Fruit fly (Drosophila melanogaster) whole organism, embryonic: ENCODE measurements around the gene Drsl1.

ENCODE experiments used
- CG10543 ChIP-seq: fragments of 200-800 bp; sonication (Bioruptor generic); optimal IDR thresholded peaks from 3 replicates; lab custom pipeline; 2017; ENCODE audit warnings: missing biosample characterization, mild to moderate bottlenecking, missing genetic modification characterization, moderate library complexity
- CG11247 ChIP-seq: fragments of 200-800 bp; sonication (Bioruptor generic); IDR thresholded peaks from 2 replicates; pipeline ENCODE4 v1.3.6; 2022; ENCODE audit warnings: missing biosample characterization, missing genetic modification characterization
- CG12659 ChIP-seq: fragments of 200-800 bp; sonication (Bioruptor generic); optimal IDR thresholded peaks from 3 replicates; lab custom pipeline; 2017; ENCODE audit warnings: mild to moderate bottlenecking, missing biosample characterization, missing genetic modification reagents, missing genetic modification characterization
- CG12769 ChIP-seq: fragments of 200-800 bp; sonication (Bioruptor generic); optimal IDR thresholded peaks from 2 replicates; lab custom pipeline; 2019; ENCODE audit warnings: missing biosample characterization, mild to moderate bottlenecking, missing genetic modification characterization, moderate library complexity
- CG13296 ChIP-seq: fragments of 200-800 bp; sonication (Bioruptor generic); optimal IDR thresholded peaks from 3 replicates; lab custom pipeline; 2018; ENCODE audit warnings: missing biosample characterization, mild to moderate bottlenecking, missing genetic modification characterization
- CG14441 ChIP-seq: fragments of 200-800 bp; sonication (Bioruptor generic); IDR thresholded peaks from 2 replicates; pipeline ENCODE4 v1.3.6; 2022; ENCODE audit warnings: missing biosample characterization, missing genetic modification characterization
- CG15479 ChIP-seq: fragments of 200-800 bp; sonication (Bioruptor generic); optimal IDR thresholded peaks from 3 replicates; lab custom pipeline; 2019; ENCODE audit warnings: missing biosample characterization, mild to moderate bottlenecking, missing genetic modification characterization, moderate library complexity
- CG18262 ChIP-seq: fragments of 200-800 bp; optimal IDR thresholded peaks from 3 replicates; lab custom pipeline; 2019; ENCODE audit warnings: missing biosample characterization, mild to moderate bottlenecking, missing genetic modification characterization, moderate library complexity
- CG18599 ChIP-seq: fragments of 200-800 bp; sonication (Bioruptor generic); optimal IDR thresholded peaks from 3 replicates; lab custom pipeline; 2017; ENCODE audit warnings: missing biosample characterization, missing genetic modification characterization, mild to moderate bottlenecking, moderate library complexity, missing genetic modification reagents
- CG34376 ChIP-seq: fragments of 200-800 bp; sonication (Bioruptor generic); optimal IDR thresholded peaks from 2 replicates; lab custom pipeline; 2018; ENCODE audit warnings: missing biosample characterization, mild to moderate bottlenecking, missing genetic modification characterization
- CG4424 ChIP-seq: fragments of 200-800 bp; sonication (Bioruptor generic); optimal IDR thresholded peaks from 3 replicates; lab custom pipeline; 2016; ENCODE audit warnings: missing biosample characterization, missing genetic modification characterization
- CG6765 ChIP-seq: fragments of 200-800 bp; sonication (Bioruptor generic); optimal IDR thresholded peaks from 3 replicates; lab custom pipeline; 2017; ENCODE audit warnings: missing biosample characterization, mild to moderate bottlenecking, missing genetic modification characterization
- CG7928 ChIP-seq: fragments of 200-800 bp; sonication (Bioruptor generic); optimal IDR thresholded peaks from 2 replicates; lab custom pipeline; 2017; ENCODE audit warnings: missing biosample characterization, mild to moderate bottlenecking, missing genetic modification characterization
- E2f2 ChIP-seq: fragments of 200-800 bp; sonication (Bioruptor generic); IDR thresholded peaks from 2 replicates; pipeline ENCODE4 v1.3.6; 2022; ENCODE audit warnings: missing biosample characterization, missing genetic modification characterization
- HHEX ChIP-seq: fragments of 200-800 bp; sonication (Bioruptor generic); optimal IDR thresholded peaks from 3 replicates; lab custom pipeline; 2017; ENCODE audit warnings: missing biosample characterization, mild to moderate bottlenecking, missing genetic modification characterization, missing genetic modification reagents
- MTF-1 ChIP-seq: fragments of 200-800 bp; sonication (Bioruptor generic); optimal IDR thresholded peaks from 2 replicates; lab custom pipeline; 2018; ENCODE audit warnings: missing biosample characterization, mild to moderate bottlenecking, missing genetic modification characterization, borderline replicate concordance
- Med ChIP-seq: fragments of 200-800 bp; sonication (Bioruptor generic); peaks from one replicate; lab custom pipeline; 2016; ENCODE audit warnings: missing biosample characterization, missing genetic modification characterization, mild to moderate bottlenecking, inconsistent platforms, moderate library complexity
- Nf-YC ChIP-seq: fragments of 200-800 bp; optimal IDR thresholded peaks from 3 replicates; lab custom pipeline; 2019; ENCODE audit warnings: missing biosample characterization, mild to moderate bottlenecking, missing genetic modification characterization, moderate library complexity
- Pdp1 ChIP-seq, 2 experiments: fragments of 200-800 bp; sonication (Bioruptor generic); optimal IDR thresholded peaks; 3 replicates each; lab custom pipeline; 2016; ENCODE audit warnings: missing biosample characterization in 2 of 2, missing genetic modification characterization in 2 of 2, mild to moderate bottlenecking in 1 of 2, moderate library complexity in 1 of 2
- Ptx1 ChIP-seq: fragments of 200-800 bp; sonication (Bioruptor generic); IDR thresholded peaks from 2 replicates; pipeline ENCODE4 v1.3.6; 2022; ENCODE audit warnings: missing biosample characterization, missing genetic modification characterization
- Rfx ChIP-seq: fragments of 200-800 bp; sonication (Bioruptor generic); IDR thresholded peaks from 2 replicates; pipeline ENCODE4 v1.3.6; 2022; ENCODE audit warnings: missing biosample characterization, missing genetic modification characterization
- Tbp ChIP-seq: fragments of >200 bp; optimal IDR thresholded peaks from 2 replicates; lab custom pipeline; 2018; ENCODE audit warnings: missing biosample characterization, missing genetic modification characterization
- ac ChIP-seq: fragments of 200-800 bp; sonication (Bioruptor generic); optimal IDR thresholded peaks from 3 replicates; lab custom pipeline; 2017; ENCODE audit warnings: missing biosample characterization, mild to moderate bottlenecking, missing genetic modification characterization
- ap ChIP-seq: fragments of 200-800 bp; sonication (Bioruptor generic); IDR thresholded peaks from 2 replicates; pipeline ENCODE4 v1.3.6; 2022; ENCODE audit warnings: missing biosample characterization, missing genetic modification characterization
- bbx ChIP-seq: fragments of 200-800 bp; sonication (Bioruptor generic); IDR thresholded peaks from 2 replicates; pipeline ENCODE4 v1.3.6; 2022; ENCODE audit warnings: missing biosample characterization, missing genetic modification characterization; ENCODE audit not compliant: partially characterized antibody
- br ChIP-seq: fragments of >200 bp; optimal IDR thresholded peaks from 2 replicates; lab custom pipeline; 2017
- caup ChIP-seq: fragments of 200-800 bp; sonication (Bioruptor generic); optimal IDR thresholded peaks from 3 replicates; lab custom pipeline; 2017; ENCODE audit warnings: missing biosample characterization, mild to moderate bottlenecking, missing genetic modification characterization, moderate library complexity; ENCODE audit not compliant: severe bottlenecking
- chinmo ChIP-seq: fragments of 200-800 bp; sonication (Bioruptor generic); IDR thresholded peaks from 4 replicates; pipeline ENCODE4 v1.3.6; 2022; ENCODE audit warnings: missing biosample characterization, missing genetic modification characterization; ENCODE audit not compliant: partially characterized antibody
- crp ChIP-seq, 2 experiments: fragments of 200-800 bp; sonication (Bioruptor generic); optimal IDR thresholded peaks; 2 replicates in 1 of 2; 3 replicates in 1 of 2; lab custom pipeline; 2017; ENCODE audit warnings: missing biosample characterization in 2 of 2, missing genetic modification characterization in 2 of 2, mild to moderate bottlenecking in 1 of 2, moderate library complexity in 1 of 2
- cwo ChIP-seq: fragments of 200-800 bp; sonication (Bioruptor generic); optimal IDR thresholded peaks from 3 replicates; lab custom pipeline; 2017; ENCODE audit warnings: missing biosample characterization, missing genetic modification characterization, mild to moderate bottlenecking, moderate library complexity, missing genetic modification reagents
- dm ChIP-seq: fragments of 200-800 bp; sonication (Bioruptor generic); optimal IDR thresholded peaks from 3 replicates; lab custom pipeline; 2016; ENCODE audit warnings: missing biosample characterization, missing genetic modification characterization
- en ChIP-seq: fragments of 200-800 bp; sonication (Bioruptor generic); optimal IDR thresholded peaks from 2 replicates; lab custom pipeline; 2016; ENCODE audit warnings: missing biosample characterization, missing genetic modification characterization
- exex ChIP-seq: fragments of 200-800 bp; sonication (Bioruptor generic); optimal IDR thresholded peaks from 4 replicates; lab custom pipeline; 2018; ENCODE audit warnings: missing biosample characterization, mild to moderate bottlenecking, missing genetic modification characterization, moderate library complexity
- fd102C ChIP-seq: fragments of 200-800 bp; sonication (Bioruptor generic); optimal IDR thresholded peaks from 2 replicates; lab custom pipeline; 2018; ENCODE audit warnings: missing biosample characterization, mild to moderate bottlenecking, missing genetic modification characterization, moderate library complexity
- grn ChIP-seq: fragments of 200-800 bp; sonication (Bioruptor generic); optimal IDR thresholded peaks from 3 replicates; lab custom pipeline; 2017; ENCODE audit warnings: missing biosample characterization, missing genetic modification characterization
- lab ChIP-seq: fragments of 200-800 bp; sonication (Bioruptor generic); optimal IDR thresholded peaks from 3 replicates; lab custom pipeline; 2017; ENCODE audit warnings: missing biosample characterization, missing genetic modification characterization, mild to moderate bottlenecking, moderate library complexity, missing genetic modification reagents
- mirr ChIP-seq: fragments of 200-800 bp; sonication (Bioruptor generic); optimal IDR thresholded peaks from 3 replicates; lab custom pipeline; 2018; ENCODE audit warnings: missing biosample characterization, mild to moderate bottlenecking, missing genetic modification characterization
- pum ChIP-seq: fragments of 200-800 bp; sonication (Bioruptor generic); optimal IDR thresholded peaks from 2 replicates; lab custom pipeline; 2016; ENCODE audit warnings: missing biosample characterization, missing genetic modification characterization
- sens ChIP-seq: fragments of 200-800 bp; sonication (Bioruptor generic); peaks from one replicate; lab custom pipeline; 2016; ENCODE audit warnings: missing biosample characterization, missing genetic modification characterization
- seq ChIP-seq: fragments of 200-800 bp; sonication (Bioruptor generic); IDR thresholded peaks from 2 replicates; pipeline ENCODE4 v1.3.6; 2022; ENCODE audit warnings: missing biosample characterization, missing genetic modification characterization
- sr ChIP-seq: fragments of 200-800 bp; sonication (Bioruptor generic); IDR thresholded peaks from 3 replicates; pipeline ENCODE4 v1.3.6; 2022; ENCODE audit warnings: missing biosample characterization, missing genetic modification characterization
- sug ChIP-seq: fragments of 200-800 bp; optimal IDR thresholded peaks from 2 replicates; lab custom pipeline; 2019; ENCODE audit warnings: missing biosample characterization, mild to moderate bottlenecking, missing genetic modification characterization, moderate library complexity
- vnd ChIP-seq: fragments of 200-800 bp; sonication (Bioruptor generic); IDR thresholded peaks from 3 replicates; pipeline ENCODE4 v1.3.6; 2022; ENCODE audit warnings: missing biosample characterization, missing genetic modification characterization; ENCODE audit not compliant: partially characterized antibody
- vvl ChIP-seq: fragments of 200-800 bp; sonication (Bioruptor generic); IDR thresholded peaks from 2 replicates; pipeline ENCODE4 v1.3.6; 2022; ENCODE audit warnings: missing biosample characterization, missing genetic modification characterization
- zen ChIP-seq: fragments of 200-800 bp; sonication (Bioruptor generic); optimal IDR thresholded peaks from 3 replicates; lab custom pipeline; 2018; ENCODE audit warnings: missing biosample characterization, mild to moderate bottlenecking, missing genetic modification characterization, moderate library complexity
- zen2 ChIP-seq: fragments of 200-800 bp; sonication (Bioruptor generic); IDR thresholded peaks from 3 replicates; pipeline ENCODE4 v1.3.6; 2022; ENCODE audit warnings: missing biosample characterization, missing genetic modification characterization; ENCODE audit not compliant: partially characterized antibody
- zf30C ChIP-seq: fragments of 200-800 bp; sonication (Bioruptor generic); optimal IDR thresholded peaks from 3 replicates; lab custom pipeline; 2018; ENCODE audit warnings: missing biosample characterization, mild to moderate bottlenecking, missing genetic modification characterization

The Drsl1 gene

dm6 chr3L:3308676-3309613 lies 26.6 kb downstream of the Drsl1 start:
- TF ChIP-seq sug: peak; percentile 76
- peak; percentile 99 for TF ChIP-seq MTF-1
- peak; percentile 34 for TF ChIP-seq lab (GFP tag; lab: Kevin White, UChicago)
- peak; percentile 75 for TF ChIP-seq Med (GFP tag; lab: Kevin White, UChicago)
- 0 out of 2 replicates have a peak, but pooled peaks have one; percentile 8 for TF ChIP-seq seq (GFP tag; lab: Robert Waterston, UW)
- no peak for TF ChIP-seq CG12659 (GFP tag; lab: Kevin White, UChicago)
- peak; percentile 84 for TF ChIP-seq grn (GFP tag; lab: Kevin White, UChicago)
- no peak for TF ChIP-seq zf30C (GFP tag; lab: Kevin White, UChicago)
- peak; percentile 20 for TF ChIP-seq sens (GFP tag; lab: Kevin White, UChicago)
- TF ChIP-seq vnd: 0 out of 3 replicates have a peak, but pooled peaks have one; percentile 23
- TF ChIP-seq chinmo (GFP tag; lab: Robert Waterston, UW): peak; percentile 86; the same call in 1 of the 4 replicates
- peak; percentile 36 for TF ChIP-seq CG6765
- peak; percentile 30 for TF ChIP-seq CG18599 (GFP tag; lab: Kevin White, UChicago)
- TF ChIP-seq cwo (GFP tag; lab: Kevin White, UChicago): peak; percentile 92
- TF ChIP-seq mirr: peak; percentile 26
- peak; percentile 41 for TF ChIP-seq caup (GFP tag; lab: Kevin White, UChicago)
- peak; percentile 91 for TF ChIP-seq CG15479 (GFP tag; lab: Kevin White, UChicago)
- TF ChIP-seq Pdp1 (GFP tag; optimal IDR thresholded peaks at IDR 0.05; lab: Kevin White, UChicago): peak in 1 of 2 experiments; percentile 95
- no peak for TF ChIP-seq CG14441 (GFP tag; lab: Robert Waterston, UW)
- TF ChIP-seq Nf-YC: peak; percentile 95
- 0 out of 2 replicates have a peak, but pooled peaks have one; percentile 3 for TF ChIP-seq Rfx (GFP tag; lab: Robert Waterston, UW)
- TF ChIP-seq CG11247: no peak
- peak; percentile 56 for TF ChIP-seq CG34376 (GFP tag; lab: Kevin White, UChicago)
- TF ChIP-seq CG13296 (GFP tag; lab: Kevin White, UChicago): peak; percentile 24
- peak; percentile 61 for TF ChIP-seq CG12769 (tag; lab: Kevin White, UChicago)
- TF ChIP-seq Tbp (GFP tag; lab: Kevin White, UChicago): no peak
- peak; percentile 21 for TF ChIP-seq dm (GFP tag; lab: Kevin White, UChicago)
- TF ChIP-seq CG10543 (GFP tag; lab: Kevin White, UChicago): peak; percentile 63
- peak; percentile 69 for TF ChIP-seq exex
- no peak for TF ChIP-seq en (GFP tag; lab: Kevin White, UChicago)
- TF ChIP-seq, all 482 proteins: peak for 24

DNA sequence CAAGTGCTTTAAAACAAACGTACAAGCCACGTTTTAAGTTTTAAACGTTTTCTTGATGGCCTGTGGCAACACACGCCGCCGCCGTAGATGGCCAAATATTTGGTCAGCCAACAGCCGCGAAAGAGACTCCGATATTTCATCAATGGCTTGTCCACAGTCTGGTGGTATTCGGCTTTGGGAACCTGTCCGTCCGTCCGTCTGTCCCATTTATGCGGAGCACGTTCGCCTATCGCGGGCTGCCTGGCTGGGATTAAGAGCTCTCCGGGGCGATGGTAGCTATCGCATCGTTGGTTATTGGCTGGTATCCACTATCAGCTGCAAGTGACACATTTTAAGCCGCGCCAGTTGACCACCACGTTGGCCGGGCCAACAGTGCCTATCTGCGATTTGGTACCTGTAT lies 28.0 kb downstream of the Drsl1 start:
- TF ChIP-seq zen2: no peak
- peak; percentile 5 for TF ChIP-seq zen
- no peak for TF ChIP-seq Rfx (GFP tag; lab: Robert Waterston, UW)
- no peak for TF ChIP-seq CG18599 (GFP tag; lab: Kevin White, UChicago)
- TF ChIP-seq CG18262: no peak
- no peak for TF ChIP-seq sr (GFP tag; lab: Robert Waterston, UW)
- no peak for TF ChIP-seq CG7928 (GFP tag; lab: Kevin White, UChicago)
- TF ChIP-seq crp (GFP tag; optimal IDR thresholded peaks at IDR 0.05; lab: Kevin White, UChicago): no peak
- peak; percentile 52 for TF ChIP-seq vvl (GFP tag; lab: Robert Waterston, UW)
- TF ChIP-seq ac (GFP tag; lab: Kevin White, UChicago): no peak
- TF ChIP-seq pum: no peak
- no peak for TF ChIP-seq CG4424 (GFP tag; lab: Kevin White, UChicago)
- peak; percentile 17; the same call in 1 of the 2 replicates for TF ChIP-seq Ptx1 (GFP tag; lab: Robert Waterston, UW)
- no peak for TF ChIP-seq fd102C (GFP tag; lab: Kevin White, UChicago)
- TF ChIP-seq Nf-YC: peak; percentile 27
- 0 out of 2 replicates have a peak, but pooled peaks have one; percentile 6 for TF ChIP-seq E2f2
- TF ChIP-seq ap (GFP tag; lab: Robert Waterston, UW): no peak
- no peak for TF ChIP-seq br (lab: Kevin White, UChicago)
- TF ChIP-seq bbx (GFP tag; lab: Robert Waterston, UW): peak; percentile 32; the same call in 1 of the 2 replicates
- TF ChIP-seq HHEX (GFP tag; lab: Kevin White, UChicago): peak; percentile 10
